Worm (Caenorhabditis elegans) whole organism, L1 larva: ENCODE measurements around the gene ugtp-1.

Source experiments
- C04F5.9 ChIP-seq: sonication (generic microtip); optimal IDR thresholded peaks from 2 replicates; lab custom pipeline; 2016; ENCODE audit warnings: missing genetic modification characterization, missing compliant biosample characterization
- C34B4.2 ChIP-seq: sonication (generic microtip); optimal IDR thresholded peaks from 2 replicates; lab custom pipeline; 2017; ENCODE audit warnings: mild to moderate bottlenecking, missing genetic modification characterization, missing compliant biosample characterization
- F16B12.6 ChIP-seq: fragments of 150-350 bp; optimal IDR thresholded peaks from 2 replicates; lab custom pipeline; 2014; ENCODE audit warnings: missing biosample characterization, missing genetic modification characterization
- alr-1 ChIP-seq: fragments of 200-800 bp; sonication (Bioruptor generic); optimal IDR thresholded peaks from 2 replicates; lab custom pipeline; 2018; ENCODE audit warnings: borderline replicate concordance, mild to moderate bottlenecking, missing genetic modification characterization, missing compliant biosample characterization
- aly-2 ChIP-seq: fragments of 150-350 bp; optimal IDR thresholded peaks from 2 replicates; lab custom pipeline; 2014; ENCODE audit warnings: missing biosample characterization, missing genetic modification characterization
- blmp-1 ChIP-seq: fragments of 150-350 bp; optimal IDR thresholded peaks from 2 replicates; lab custom pipeline; 2014; ENCODE audit warnings: missing biosample characterization, missing genetic modification characterization
- ceh-8 ChIP-seq: fragments of 200-800 bp; sonication (Bioruptor generic); optimal IDR thresholded peaks from 2 replicates; lab custom pipeline; 2018; ENCODE audit warnings: mild to moderate bottlenecking, missing genetic modification characterization, moderate library complexity, missing compliant biosample characterization
- ceh-82 ChIP-seq, 3 experiments: fragments of 150-350 bp in 1 of 3; sonication (generic microtip) in 2 of 3; optimal IDR thresholded peaks; 2 replicates each; lab custom pipeline; 2014 to 2017; ENCODE audit warnings: missing biosample characterization in 3 of 3, missing genetic modification characterization in 3 of 3
- efl-1 ChIP-seq, 4 experiments: fragments of 150-350 bp; optimal IDR thresholded peaks in 3 of 4; peaks in 1 of 4; 1 replicate in 1 of 4; 2 replicates in 3 of 4; lab custom pipeline; 2014; ENCODE audit warnings: missing biosample characterization in 2 of 4, missing genetic modification characterization in 2 of 4, missing genetic modification reagents in 2 of 4
- efl-3 ChIP-seq: fragments of 200-800 bp; sonication (Bioruptor generic); optimal IDR thresholded peaks from 2 replicates; lab custom pipeline; 2018; ENCODE audit warnings: mild to moderate bottlenecking, missing genetic modification characterization, missing compliant biosample characterization
- egl-27 ChIP-seq, 2 experiments: fragments of 150-350 bp in 1 of 2; sonication (generic microtip); optimal IDR thresholded peaks; 3 replicates each; lab custom pipeline; 2017 to 2018; ENCODE audit warnings: missing biosample characterization in 2 of 2, missing genetic modification characterization in 2 of 2, missing genetic modification reagents in 2 of 2
- ets-5 ChIP-seq: fragments of 200-800 bp; sonication (Bioruptor generic); IDR thresholded peaks from 2 replicates; pipeline ENCODE4 v1.3.6; 2022; ENCODE audit warnings: missing genetic modification characterization, missing compliant biosample characterization
- fkh-8 ChIP-seq: sonication (generic microtip); optimal IDR thresholded peaks from 2 replicates; lab custom pipeline; 2016; ENCODE audit warnings: mild to moderate bottlenecking, missing genetic modification characterization, missing compliant biosample characterization
- fos-1 ChIP-seq: fragments of 150-350 bp; optimal IDR thresholded peaks from 2 replicates; lab custom pipeline; 2014; ENCODE audit warnings: missing biosample characterization, missing genetic modification characterization
- grh-1 ChIP-seq: fragments of 200-800 bp; sonication (Bioruptor generic); IDR thresholded peaks from 2 replicates; pipeline ENCODE4 v1.3.6; 2022; ENCODE audit warnings: missing genetic modification reagents, missing genetic modification characterization, missing compliant biosample characterization
- hlh-17 ChIP-seq: fragments of 200-800 bp; sonication (Bioruptor generic); optimal IDR thresholded peaks from 2 replicates; lab custom pipeline; 2018; ENCODE audit warnings: missing genetic modification characterization, mild to moderate bottlenecking, missing compliant biosample characterization, moderate library complexity, borderline replicate concordance
- hlh-4 ChIP-seq: sonication (generic microtip); optimal IDR thresholded peaks from 2 replicates; lab custom pipeline; 2016; ENCODE audit warnings: mild to moderate bottlenecking, missing genetic modification characterization, missing compliant biosample characterization
- hpl-2 ChIP-seq: fragments of 150-350 bp; optimal IDR thresholded peaks from 2 replicates; lab custom pipeline; 2014; ENCODE audit warnings: missing biosample characterization, missing genetic modification reagents, missing genetic modification characterization
- jun-1 ChIP-seq: fragments of 150-350 bp; optimal IDR thresholded peaks from 2 replicates; lab custom pipeline; 2014; ENCODE audit warnings: missing biosample characterization, missing genetic modification reagents, missing genetic modification characterization
- lin-13 ChIP-seq: fragments of 150-350 bp; optimal IDR thresholded peaks from 2 replicates; lab custom pipeline; 2014; ENCODE audit warnings: missing biosample characterization, missing genetic modification reagents, missing genetic modification characterization
- lin-14 ChIP-seq: fragments of 200-800 bp; sonication (Bioruptor generic); optimal IDR thresholded peaks from 2 replicates; lab custom pipeline; 2018; ENCODE audit warnings: mild to moderate bottlenecking, missing genetic modification characterization, moderate library complexity, missing compliant biosample characterization
- lin-35 ChIP-seq, 2 experiments: fragments of 150-350 bp; optimal IDR thresholded peaks; 2 replicates each; lab custom pipeline; 2014; ENCODE audit warnings: missing biosample characterization in 2 of 2, missing genetic modification characterization in 2 of 2, missing genetic modification reagents in 2 of 2
- lin-39 ChIP-seq: fragments of 150-350 bp; optimal IDR thresholded peaks from 2 replicates; lab custom pipeline; 2014; ENCODE audit warnings: missing biosample characterization, missing genetic modification reagents, missing genetic modification characterization
- lir-3 ChIP-seq: sonication (generic microtip); optimal IDR thresholded peaks from 2 replicates; lab custom pipeline; 2016; ENCODE audit warnings: mild to moderate bottlenecking, missing genetic modification characterization, moderate library complexity, missing compliant biosample characterization; ENCODE audit not compliant: poor library complexity
- mdl-1 ChIP-seq, 2 experiments: fragments of 150-350 bp; optimal IDR thresholded peaks; 2 replicates each; lab custom pipeline; 2014 to 2017; ENCODE audit warnings: missing biosample characterization in 2 of 2, missing genetic modification characterization in 2 of 2, inconsistent platforms in 1 of 2
- mep-1 ChIP-seq: fragments of 150-350 bp; optimal IDR thresholded peaks from 2 replicates; lab custom pipeline; 2014; ENCODE audit warnings: missing biosample characterization, missing genetic modification characterization
- nhr-11 ChIP-seq: fragments of 150-350 bp; optimal IDR thresholded peaks from 2 replicates; lab custom pipeline; 2014; ENCODE audit warnings: missing biosample characterization, missing genetic modification characterization
- nhr-237 ChIP-seq: fragments of 150-350 bp; optimal IDR thresholded peaks from 2 replicates; lab custom pipeline; 2014; ENCODE audit warnings: missing biosample characterization, missing genetic modification characterization
- nhr-28 ChIP-seq: fragments of 150-350 bp; optimal IDR thresholded peaks from 2 replicates; lab custom pipeline; 2014; ENCODE audit warnings: missing biosample characterization, missing genetic modification characterization
- nhr-47 ChIP-seq: sonication (generic microtip); optimal IDR thresholded peaks from 2 replicates; lab custom pipeline; 2016; ENCODE audit warnings: mild to moderate bottlenecking, missing genetic modification characterization, moderate library complexity, missing compliant biosample characterization
- nhr-71 ChIP-seq: sonication (generic microtip); optimal IDR thresholded peaks from 2 replicates; lab custom pipeline; 2016; ENCODE audit warnings: mild to moderate bottlenecking, missing genetic modification characterization, moderate library complexity, missing compliant biosample characterization
- nhr-76 ChIP-seq: sonication (generic microtip); optimal IDR thresholded peaks from 2 replicates; lab custom pipeline; 2017; ENCODE audit warnings: missing biosample characterization, missing genetic modification characterization
- nhr-77 ChIP-seq: fragments of 150-350 bp; optimal IDR thresholded peaks from 2 replicates; lab custom pipeline; 2014; ENCODE audit warnings: missing biosample characterization, missing genetic modification characterization
- nhr-85 ChIP-seq: sonication (generic microtip); peaks from one replicate; lab custom pipeline; 2016; ENCODE audit warnings: missing genetic modification characterization, inconsistent platforms, missing compliant biosample characterization
- pag-3 ChIP-seq: sonication (generic microtip); optimal IDR thresholded peaks from 2 replicates; lab custom pipeline; 2017; ENCODE audit warnings: missing genetic modification characterization, mild to moderate bottlenecking, missing compliant biosample characterization, antibody characterized with exemption, borderline replicate concordance; ENCODE audit not compliant: insufficient read depth
- pax-3 ChIP-seq: fragments of 200-800 bp; sonication (Bioruptor generic); optimal IDR thresholded peaks from 2 replicates; lab custom pipeline; 2018; ENCODE audit warnings: mild to moderate bottlenecking, missing genetic modification characterization, moderate library complexity, missing compliant biosample characterization
- pqm-1 ChIP-seq: sonication (generic microtip); optimal IDR thresholded peaks from 3 replicates; lab custom pipeline; 2017; ENCODE audit warnings: missing biosample characterization, missing genetic modification characterization
- rnt-1 ChIP-seq: sonication (generic microtip); optimal IDR thresholded peaks from 2 replicates; lab custom pipeline; 2016; ENCODE audit warnings: mild to moderate bottlenecking, missing genetic modification characterization, moderate library complexity, missing compliant biosample characterization
- snu-23 ChIP-seq: sonication (generic microtip); optimal IDR thresholded peaks from 2 replicates; lab custom pipeline; 2016; ENCODE audit warnings: missing genetic modification characterization, missing compliant biosample characterization
- sox-4 ChIP-seq: sonication (generic microtip); optimal IDR thresholded peaks from 2 replicates; lab custom pipeline; 2016; ENCODE audit warnings: missing genetic modification characterization, missing compliant biosample characterization
- sptf-1 ChIP-seq: fragments of 150-350 bp; optimal IDR thresholded peaks from 2 replicates; lab custom pipeline; 2014; ENCODE audit warnings: missing biosample characterization, missing genetic modification characterization
- sup-37 ChIP-seq: fragments of 200-800 bp; sonication (Bioruptor generic); optimal IDR thresholded peaks from 2 replicates; lab custom pipeline; 2018; ENCODE audit warnings: mild to moderate bottlenecking, missing genetic modification characterization, missing compliant biosample characterization
- tlp-1 ChIP-seq: fragments of 150-350 bp; optimal IDR thresholded peaks from 2 replicates; lab custom pipeline; 2014; ENCODE audit warnings: missing biosample characterization, missing genetic modification characterization
- unc-30 ChIP-seq: sonication (generic microtip); optimal IDR thresholded peaks from 2 replicates; lab custom pipeline; 2017; ENCODE audit warnings: missing biosample characterization, missing genetic modification characterization
- unc-62 ChIP-seq: fragments of 150-350 bp; optimal IDR thresholded peaks from 2 replicates; lab custom pipeline; 2014; ENCODE audit warnings: missing biosample characterization, missing genetic modification reagents, missing genetic modification characterization
- unc-86 ChIP-seq: sonication (generic microtip); optimal IDR thresholded peaks from 2 replicates; lab custom pipeline; 2016; ENCODE audit warnings: missing genetic modification characterization, missing compliant biosample characterization
- unc-98 ChIP-seq: fragments of 200-800 bp; sonication (Bioruptor generic); IDR thresholded peaks from 2 replicates; pipeline ENCODE4 v1.3.6; 2022; ENCODE audit warnings: missing genetic modification characterization, missing compliant biosample characterization
- xbp-1 ChIP-seq: sonication (generic microtip); optimal IDR thresholded peaks from 2 replicates; lab custom pipeline; 2016; ENCODE audit warnings: missing genetic modification characterization, missing compliant biosample characterization
- zag-1 ChIP-seq: fragments of 150-350 bp; optimal IDR thresholded peaks from 2 replicates; lab custom pipeline; 2014; ENCODE audit warnings: missing biosample characterization, missing genetic modification characterization
- ztf-11 ChIP-seq, 2 experiments: sonication (generic microtip); optimal IDR thresholded peaks; 2 replicates each; lab custom pipeline; 2016 to 2017; ENCODE audit warnings: missing genetic modification characterization in 2 of 2, missing biosample characterization in 1 of 2, missing compliant biosample characterization in 1 of 2

The ugtp-1 gene

ce11 chrIII:8769253-8769652 lies 18.7 kb upstream of the ugtp-1 start, which contains the start of gene K02D10.1:
Gene K02D10.1 (plus strand): TSS chrIII:8769536.
- TF ChIP-seq nhr-28 (no peak), ceh-82 (tag; optimal IDR thresholded peaks at IDR 0.05; lab: Kevin White, UChicago) (no peak), egl-27 (tag; optimal IDR thresholded peaks at IDR 0.05; lab: Kevin White, UChicago) (no peak), fkh-8 (tag; lab: Kevin White, UChicago) (no peak)

ce11 chrIII:8767889-8768361 lies 17.4 kb upstream of the ugtp-1 start, which contains the start of gene mtss-1:
Gene mtss-1 (plus strand): TSS chrIII:8768311.
- TF ChIP-seq mep-1 (tag; lab: Kevin White, UChicago) (peak; percentile 32), sup-37 (no peak), nhr-47 (peak; percentile 70), alr-1 (tag; lab: Kevin White, UChicago) (no peak), unc-30 (tag; lab: Kevin White, UChicago) (no peak), snu-23 (GFP tag; lab: Kevin White, UChicago) (peak; percentile 60), sptf-1 (no peak), tlp-1 (tag; lab: Kevin White, UChicago) (no peak), nhr-76 (tag; lab: Kevin White, UChicago) (no peak), pqm-1 (tag; lab: Kevin White, UChicago) (no peak), blmp-1 (tag; lab: Kevin White, UChicago) (peak; percentile 13), grh-1 (GFP tag; lab: Robert Waterston, UW) (peak; percentile 68), nhr-77 (tag; lab: Kevin White, UChicago) (no peak), jun-1 (tag; lab: Kevin White, UChicago) (no peak), nhr-237 (tag; lab: Kevin White, UChicago) (no peak), efl-3 (GFP tag; lab: Kevin White, UChicago) (no peak), ztf-11 (tag; optimal IDR thresholded peaks at IDR 0.05; lab: Kevin White, UChicago) (peak in 1 of 2 experiments; percentile 42), efl-1 (optimal IDR thresholded peaks at IDR 0.05; lab: Kevin White, UChicago) (peak; percentile 48 to 65), efl-1 (GFP tag; optimal IDR thresholded peaks at IDR 0.05 in 1 of 2; lab: Kevin White, UChicago) (peak; percentile 41 to 95), egl-27 (tag; optimal IDR thresholded peaks at IDR 0.05; lab: Kevin White, UChicago) (no peak), hpl-2 (GFP tag; lab: Kevin White, UChicago) (peak; percentile 60), mdl-1 (tag; optimal IDR thresholded peaks at IDR 0.05; lab: Kevin White, UChicago) (peak in 1 of 2 experiments; percentile 2), lir-3 (tag; lab: Kevin White, UChicago) (peak; percentile 39), lin-39 (no peak), C04F5.9 (tag; lab: Kevin White, UChicago) (peak; percentile 34), ets-5 (GFP tag; lab: Robert Waterston, UW) (no peak), sox-4 (no peak), C34B4.2 (no peak), zag-1 (no peak), nhr-11 (no peak), ceh-8 (GFP tag; lab: Kevin White, UChicago) (no peak), nhr-85 (no peak), pax-3 (no peak), unc-86 (tag; lab: Kevin White, UChicago) (peak; percentile 15), ceh-82 (tag; optimal IDR thresholded peaks at IDR 0.05; lab: Kevin White, UChicago) (peak; percentile 4 to 47 (median 44)), lin-35 (GFP tag; optimal IDR thresholded peaks at IDR 0.05; lab: Kevin White, UChicago) (peak; percentile 45 to 67), F16B12.6 (no peak), nhr-71 (peak; percentile 69), rnt-1 (tag; lab: Kevin White, UChicago) (peak; percentile 78), hlh-17 (GFP tag; lab: Kevin White, UChicago) (no peak), lin-14 (peak; percentile 50), pag-3 (tag; lab: Kevin White, UChicago) (no peak), fos-1 (tag; lab: Kevin White, UChicago) (no peak), unc-62 (no peak), xbp-1 (tag; lab: Kevin White, UChicago) (peak; percentile 55), hlh-4 (peak; percentile 5), aly-2 (tag; lab: Kevin White, UChicago) (no peak), unc-98 (no peak), lin-13 (GFP tag; lab: Kevin White, UChicago) (peak; percentile 3)
